Worm (Caenorhabditis elegans): ENCODE measurements around the gene C08G5.7.

C08G5.7 gene

DNA sequence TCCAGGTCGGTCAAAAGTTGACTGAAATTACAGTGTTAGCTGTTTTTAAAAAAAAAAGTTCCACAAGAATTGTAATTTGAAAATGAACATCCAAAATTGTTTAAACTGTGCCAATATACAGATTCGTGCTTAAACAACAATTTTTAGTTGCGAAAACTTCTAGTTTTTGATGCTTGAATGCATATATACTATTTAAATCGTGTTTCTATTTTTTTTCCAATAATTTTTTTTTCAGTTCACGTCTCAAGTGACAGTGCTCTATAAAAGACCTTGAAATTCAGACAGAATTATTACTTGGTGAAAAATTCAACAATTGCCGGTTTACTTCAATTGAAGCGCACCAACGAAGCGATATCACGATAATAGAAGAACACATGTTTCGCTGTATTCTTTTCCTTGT, 21.8 kb upstream of the C08G5.7 start, which contains the start of gene F46F5.16:
TSS of gene F46F5.16 (plus strand) at position 301 of the 400 bp plus-strand sequence.
- TF ChIP-seq nhr-2 (tag; optimal IDR thresholded peaks at IDR 0.05) (no peak), elt-3 (tag; optimal IDR thresholded peaks at IDR 0.05) (no peak), lin-32 (GFP tag; optimal IDR thresholded peaks at IDR 0.05) (no peak), hlh-1 (tag; optimal IDR thresholded peaks at IDR 0.05) (no peak), lin-13 (tag; optimal IDR thresholded peaks at IDR 0.05) (no peak), ceh-83 (GFP tag; optimal IDR thresholded peaks at IDR 0.05) (no peak), mls-2 (tag; optimal IDR thresholded peaks at IDR 0.05) (no peak), unc-62 (GFP tag; optimal IDR thresholded peaks at IDR 0.05) (no peak), ztf-11 (tag; optimal IDR thresholded peaks at IDR 0.05) (no peak), mep-1 (tag; optimal IDR thresholded peaks at IDR 0.05) (no peak), zip-8 (tag; optimal IDR thresholded peaks at IDR 0.05) (no peak), nhr-12 (tag; optimal IDR thresholded peaks at IDR 0.05) (no peak), lsy-2 (tag; optimal IDR thresholded peaks at IDR 0.05) (no peak), unc-39 (tag; optimal IDR thresholded peaks at IDR 0.05) (no peak), drap-1 (GFP tag; optimal IDR thresholded peaks at IDR 0.05) (no peak), bed-3 (GFP tag; optimal IDR thresholded peaks at IDR 0.05) (no peak), ham-2 (GFP tag; optimal IDR thresholded peaks at IDR 0.05) (no peak), mab-5 (tag; optimal IDR thresholded peaks at IDR 0.05) (no peak)

DNA sequence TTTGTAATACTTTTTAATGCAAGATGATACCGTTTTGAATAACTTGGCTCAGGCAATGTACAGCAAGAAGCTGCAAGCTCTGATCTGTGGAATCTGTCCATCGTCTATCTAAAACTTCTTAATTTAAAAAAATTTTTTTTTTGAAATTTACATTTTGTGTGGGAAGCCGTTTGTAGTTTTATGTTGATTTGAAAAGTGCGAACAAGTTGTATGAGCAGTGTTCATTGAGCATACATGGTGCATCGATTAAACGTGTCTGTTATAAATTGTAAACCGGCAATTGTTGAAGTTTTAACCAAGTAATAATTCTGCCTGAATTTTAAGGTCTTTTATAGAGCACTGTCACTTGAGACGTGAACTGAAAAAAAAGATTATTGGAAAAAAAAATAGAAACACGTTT, 18.4 kb upstream of the C08G5.7 start, which contains the start of gene Y39F10A.6:
TSS of gene Y39F10A.6 (minus strand) at position 101 of the 400 bp plus-strand sequence.
- no peak for TF ChIP-seq sptf-1 (tag; optimal IDR thresholded peaks at IDR 0.05)
- TF ChIP-seq unc-39 (tag; optimal IDR thresholded peaks at IDR 0.05): no peak
- TF ChIP-seq hlh-1 (tag; optimal IDR thresholded peaks at IDR 0.05): no peak
- TF ChIP-seq mls-2 (tag; optimal IDR thresholded peaks at IDR 0.05): no peak
- TF ChIP-seq ceh-83 (GFP tag; optimal IDR thresholded peaks at IDR 0.05): no peak

DNA sequence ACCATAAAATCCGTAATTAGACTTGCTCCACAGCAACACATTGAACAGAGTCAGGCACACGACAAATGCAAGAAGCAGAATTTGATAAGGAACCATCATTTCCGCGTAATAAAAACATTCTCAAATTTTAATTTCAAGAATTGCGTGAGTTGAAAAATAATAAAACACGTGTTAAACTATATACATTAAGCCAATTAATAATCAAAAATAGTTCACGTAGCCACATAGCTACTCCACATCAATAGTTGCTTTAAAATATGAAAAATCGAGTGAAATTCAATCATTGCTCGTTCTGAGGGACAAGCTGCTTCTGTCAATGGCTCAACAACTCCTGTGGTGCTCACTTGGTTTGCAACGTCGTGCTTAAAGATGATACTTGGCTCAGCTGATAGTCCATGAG, 17.8 kb upstream of the C08G5.7 start, which contains the start of gene Y39F10A.3:
TSS of gene Y39F10A.3 (minus strand) at position 101 of the 400 bp plus-strand sequence.
- TF ChIP-seq lin-13 (tag; optimal IDR thresholded peaks at IDR 0.05) (no peak), mls-2 (tag; optimal IDR thresholded peaks at IDR 0.05) (no peak), ces-1 (GFP tag; optimal IDR thresholded peaks at IDR 0.05) (no peak), lin-32 (GFP tag; optimal IDR thresholded peaks at IDR 0.05) (no peak), elt-1 (tag; optimal IDR thresholded peaks at IDR 0.05; ENCODE audit: borderline replicate concordance, insufficient read depth) (no peak), ceh-39 (tag; optimal IDR thresholded peaks at IDR 0.05) (no peak), unc-39 (tag; optimal IDR thresholded peaks at IDR 0.05) (no peak), nhr-2 (tag; optimal IDR thresholded peaks at IDR 0.05) (no peak), nhr-12 (tag; optimal IDR thresholded peaks at IDR 0.05) (no peak), bed-3 (GFP tag; optimal IDR thresholded peaks at IDR 0.05) (no peak), cnd-1 (tag; optimal IDR thresholded peaks at IDR 0.05) (no peak), lsy-2 (tag; optimal IDR thresholded peaks at IDR 0.05) (no peak)

DNA sequence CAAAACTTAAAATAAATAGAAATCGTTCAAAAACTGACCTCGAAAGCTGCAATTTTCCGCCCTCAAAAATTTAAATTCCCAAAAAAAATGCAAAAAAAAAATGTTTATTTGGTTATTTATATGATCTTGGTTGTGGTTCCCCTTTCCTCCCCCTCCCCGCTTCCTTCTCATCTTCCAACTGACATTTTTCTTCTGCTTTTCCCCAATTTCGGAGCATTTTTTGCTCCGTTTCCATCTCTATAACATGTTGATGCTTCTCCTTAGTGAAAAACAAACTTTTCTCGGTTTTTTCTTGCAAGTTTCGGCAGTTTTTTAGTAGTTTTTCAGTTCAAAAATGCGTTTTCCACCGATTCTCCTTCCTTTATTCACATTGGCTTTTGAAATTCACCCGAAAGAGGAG, 9.9 kb upstream of the C08G5.7 start, which contains the start of gene Y39F10A.1:
TSS of gene Y39F10A.1 (plus strand) at position 301 of the 400 bp plus-strand sequence.
- TF ChIP-seq ceh-83 (GFP tag; optimal IDR thresholded peaks at IDR 0.05) (no peak), ztf-11 (tag; optimal IDR thresholded peaks at IDR 0.05) (no peak), mls-2 (tag; optimal IDR thresholded peaks at IDR 0.05) (no peak), nhr-28 (tag; optimal IDR thresholded peaks at IDR 0.05) (no peak), ces-1 (GFP tag; optimal IDR thresholded peaks at IDR 0.05) (no peak), ceh-39 (tag; optimal IDR thresholded peaks at IDR 0.05) (no peak), snpc-4 (tag; optimal IDR thresholded peaks at IDR 0.05) (no peak), M03D4.4 (tag; optimal IDR thresholded peaks at IDR 0.05) (no peak), unc-62 (GFP tag; optimal IDR thresholded peaks at IDR 0.05) (no peak), unc-39 (tag; optimal IDR thresholded peaks at IDR 0.05) (no peak), nhr-12 (tag; optimal IDR thresholded peaks at IDR 0.05) (no peak), ham-2 (GFP tag; optimal IDR thresholded peaks at IDR 0.05) (no peak)

DNA sequence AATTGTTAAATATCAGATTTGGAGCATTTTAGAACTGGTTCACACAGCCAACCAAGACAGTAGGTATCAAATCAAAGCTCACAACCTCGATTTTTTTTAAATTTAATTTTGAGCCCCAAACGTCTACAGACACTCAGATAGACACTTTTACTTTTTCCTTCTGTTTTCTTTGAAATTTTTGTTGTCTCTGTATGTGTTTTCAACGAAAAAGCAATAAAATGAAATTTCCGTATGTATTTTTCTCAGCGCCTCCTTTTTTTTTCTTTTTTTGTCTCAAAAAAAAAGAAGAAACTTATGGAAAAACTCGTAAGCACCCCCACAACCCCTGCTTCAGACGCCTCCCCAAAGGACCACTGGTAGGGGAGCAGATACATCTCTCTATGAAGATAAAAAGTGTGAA, 8.7 kb upstream of the C08G5.7 start:
- no peak for TF ChIP-seq unc-120 (tag; optimal IDR thresholded peaks at IDR 0.05; ENCODE audit: poor library complexity, severe bottlenecking)
- TF ChIP-seq ces-1 (GFP tag; optimal IDR thresholded peaks at IDR 0.05): peak; percentile 9

DNA sequence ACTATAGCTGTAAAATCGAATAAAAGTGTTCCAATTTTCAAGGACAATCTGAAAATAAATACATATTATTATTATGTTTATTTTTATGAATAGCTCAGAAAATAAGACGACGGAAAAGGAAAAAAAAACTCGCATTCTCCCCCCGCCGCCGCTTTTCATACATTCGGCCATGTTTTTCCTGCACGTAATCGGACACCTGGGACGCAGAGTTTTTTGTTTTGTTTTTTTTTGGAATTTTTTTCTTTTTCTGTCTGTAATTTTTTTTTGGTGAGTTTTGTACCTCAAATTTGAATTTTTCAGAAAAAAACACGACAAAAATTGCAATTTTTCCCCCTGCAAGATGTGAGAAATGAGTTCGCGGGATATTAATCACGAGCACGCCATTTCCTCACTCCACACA, 5.1 kb upstream of the C08G5.7 start, which contains the start of gene C08G5.6:
TSS of gene C08G5.6 (plus strand) at position 301 of the 400 bp plus-strand sequence.
- TF ChIP-seq zip-8 (tag; optimal IDR thresholded peaks at IDR 0.05) (no peak), mab-5 (tag; optimal IDR thresholded peaks at IDR 0.05) (no peak), blmp-1 (tag; optimal IDR thresholded peaks at IDR 0.05) (no peak), nhr-237 (tag; optimal IDR thresholded peaks at IDR 0.05) (no peak), hlh-1 (tag; optimal IDR thresholded peaks at IDR 0.05) (no peak), unc-39 (tag; optimal IDR thresholded peaks at IDR 0.05) (no peak), mep-1 (tag; optimal IDR thresholded peaks at IDR 0.05) (no peak)
